Fruit fly (Drosophila melanogaster): ENCODE data around the gene mura.

dm6 chr3R:9596615-9597014 is 45.0 kb upstream of the mura start:
- no peak for TF ChIP-seq CG8478 (optimal IDR thresholded peaks at IDR 0.05)
- TF ChIP-seq CTCF (optimal IDR thresholded peaks at IDR 0.05), result no peak
